Fruit fly (Drosophila melanogaster) whole organism: Measurements from ENCODE around the gene CG12541.

Source experiments
- CG8478 ChIP-seq: fragments of >200 bp; optimal IDR thresholded peaks from 2 replicates; lab custom pipeline; 2018; ENCODE audit warnings: inconsistent platforms
- Dll ChIP-seq: fragments of >200 bp; optimal IDR thresholded peaks from 2 replicates; lab custom pipeline; 2017
- EcR ChIP-seq, 2 experiments: fragments of >200 bp; optimal IDR thresholded peaks; 2 replicates each; lab custom pipeline; 2017; ENCODE audit warnings: missing biosample characterization in 2 of 2, missing genetic modification characterization in 2 of 2, missing genetic modification reagents in 2 of 2
- pan ChIP-seq: fragments of >200 bp; optimal IDR thresholded peaks from 2 replicates; lab custom pipeline; 2017
- usp ChIP-seq: fragments of >200 bp; optimal IDR thresholded peaks from 2 replicates; lab custom pipeline; 2017; ENCODE audit warnings: missing biosample characterization, missing genetic modification characterization, mixed read lengths

DNA sequence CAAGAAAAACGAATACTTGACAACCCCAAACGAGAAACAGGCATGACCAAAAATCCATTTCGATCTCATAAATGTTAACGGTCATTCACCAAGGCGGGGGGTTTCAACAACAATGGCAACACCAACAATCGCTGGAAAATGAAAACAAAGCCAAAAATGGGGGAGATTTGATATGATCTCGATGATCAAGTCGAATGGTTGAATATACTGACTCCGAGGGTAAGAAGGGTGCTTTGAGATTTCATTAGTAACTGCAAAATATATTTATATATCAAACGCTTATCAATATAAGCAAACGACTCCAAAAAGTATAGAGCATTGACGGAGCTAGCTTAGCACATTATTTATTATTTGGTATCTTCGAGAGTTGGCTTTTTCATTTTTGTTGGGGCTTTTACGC is 75.7 kb downstream of the CG12541 start:
- TF ChIP-seq pan (lab: Kevin White, UChicago): no peak
- no peak for TF ChIP-seq Dll (lab: Kevin White, UChicago)
- no peak for TF ChIP-seq EcR (GFP tag; optimal IDR thresholded peaks at IDR 0.05; lab: Kevin White, UChicago)
- TF ChIP-seq CG8478 (lab: Kevin White, UChicago): no peak
- no peak for TF ChIP-seq usp
